Worm (Caenorhabditis elegans): Measurements from ENCODE around the gene sri-61.

DNA sequence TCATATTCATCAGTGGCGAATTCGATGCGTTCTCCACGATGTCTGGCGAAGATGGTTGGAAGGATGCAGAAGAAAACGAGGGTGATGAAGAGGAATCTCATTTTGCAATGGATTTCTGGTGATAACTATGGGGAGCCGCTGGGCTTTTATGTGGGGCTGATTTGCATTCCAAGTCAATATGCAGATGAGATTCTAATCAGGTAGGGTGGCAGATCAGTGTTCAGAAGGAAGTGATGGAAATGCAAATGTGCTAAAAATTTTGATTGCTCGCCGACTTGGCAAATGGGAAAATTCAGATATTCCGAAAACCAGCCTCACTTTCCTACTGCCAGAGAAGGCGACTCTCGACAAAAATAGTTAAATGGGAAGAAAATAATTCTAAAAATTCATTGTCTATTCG lies 10.0 kb downstream of the sri-61 start, which contains the start of gene nspf-3:
- no peak for TF ChIP-seq ces-1 (GFP tag; optimal IDR thresholded peaks at IDR 0.05)
- no peak for TF ChIP-seq zag-1 (tag; optimal IDR thresholded peaks at IDR 0.05)
- no peak for TF ChIP-seq nhr-77 (tag; optimal IDR thresholded peaks at IDR 0.05)
- no peak for TF ChIP-seq nhr-41 (GFP tag; IDR thresholded peaks at IDR 0.05)

All from whole organism, L4 larva.